Fruit fly (Drosophila melanogaster): Measurements from ENCODE around the gene mRpS18A.

Gene mRpS18A

DNA sequence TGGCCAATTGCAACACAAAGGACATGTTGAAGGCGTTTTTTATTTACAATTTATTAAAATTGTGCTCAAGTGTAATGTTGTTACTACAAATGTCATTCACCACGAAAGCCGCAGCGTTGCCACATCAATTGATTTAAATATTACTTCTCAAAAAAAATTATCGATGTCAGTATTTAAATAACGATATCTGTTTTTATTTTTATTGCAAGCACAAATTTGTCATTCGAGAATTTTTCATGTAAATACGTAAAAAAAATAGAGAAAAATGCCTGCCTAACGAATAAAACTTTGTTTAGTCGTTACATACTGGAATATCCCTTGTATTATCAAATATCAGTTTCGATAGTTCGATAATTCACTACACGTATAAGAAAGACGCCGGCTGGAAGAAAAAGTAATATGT, at the start of gene mRpS18A, which contains the start of gene CG31460 (continued):
- TF ChIP-seq CG17361 (GFP tag; IDR thresholded peaks at IDR 0.05) = no peak
- no peak for TF ChIP-seq dpn (GFP tag; optimal IDR thresholded peaks at IDR 0.05)
- TF ChIP-seq Sry-δ (GFP tag; optimal IDR thresholded peaks at IDR 0.05) = peak; percentile 67
- TF ChIP-seq CG1233 (GFP tag; optimal IDR thresholded peaks at IDR 0.05) = no peak
- TF ChIP-seq Dp (GFP tag; optimal IDR thresholded peaks at IDR 0.05) = peak; percentile 23
- TF ChIP-seq CG4617 (GFP tag; optimal IDR thresholded peaks at IDR 0.05; ENCODE audit: borderline replicate concordance) = peak; percentile 52
- TF ChIP-seq CG1024 (GFP tag; IDR thresholded peaks at IDR 0.05) = no peak
- no peak for TF ChIP-seq CG10321 (GFP tag; IDR thresholded peaks at IDR 0.05)
- TF ChIP-seq tin (GFP tag; optimal IDR thresholded peaks at IDR 0.05) = no peak
- peak; percentile 15; the same call in 1 of the 2 replicates for TF ChIP-seq HLH3B (GFP tag; IDR thresholded peaks at IDR 0.05)
- no peak for TF ChIP-seq al (GFP tag; IDR thresholded peaks at IDR 0.05)
- no peak for TF ChIP-seq CG12219 (GFP tag; optimal IDR thresholded peaks at IDR 0.05)
- TF ChIP-seq ranshi (GFP tag; IDR thresholded peaks at IDR 0.05) = 0 out of 2 replicates have a peak, but pooled peaks have one; percentile 24
- no peak for TF ChIP-seq Vsx1 (GFP tag; optimal IDR thresholded peaks at IDR 0.05)
- TF ChIP-seq toy (GFP tag; IDR thresholded peaks at IDR 0.05) = no peak
- TF ChIP-seq row (GFP tag; IDR thresholded peaks at IDR 0.05) = peak; percentile 65
- TF ChIP-seq CG1792 (GFP tag; optimal IDR thresholded peaks at IDR 0.05) = no peak
- peak; percentile 63; the same call in 1 of the 2 replicates for TF ChIP-seq sna (GFP tag; IDR thresholded peaks at IDR 0.05; ENCODE audit: partially characterized antibody)
- peak; percentile 55 for TF ChIP-seq Bgb (GFP tag; IDR thresholded peaks at IDR 0.05; ENCODE audit: partially characterized antibody)
- no peak for TF ChIP-seq ap (GFP tag; IDR thresholded peaks at IDR 0.05)
- peak; percentile 21 for TF ChIP-seq Hsf (GFP tag; optimal IDR thresholded peaks at IDR 0.05)
- TF ChIP-seq nom (GFP tag; optimal IDR thresholded peaks at IDR 0.05) = no peak
- TF ChIP-seq phol (tag; optimal IDR thresholded peaks at IDR 0.05) = peak; percentile 64
- no peak for TF ChIP-seq CG15601 (tag; optimal IDR thresholded peaks at IDR 0.05)
- 0 out of 2 replicates have a peak, but pooled peaks have one; percentile 8 for TF ChIP-seq CG3847 (GFP tag; IDR thresholded peaks at IDR 0.05)
- peak; percentile 38 for TF ChIP-seq CG2120 (GFP tag; optimal IDR thresholded peaks at IDR 0.05)
- no peak for TF ChIP-seq bigmax (GFP tag; optimal IDR thresholded peaks at IDR 0.05)
- no peak for TF ChIP-seq CG7987 (GFP tag; optimal IDR thresholded peaks at IDR 0.05)
- TF ChIP-seq repo (GFP tag; optimal IDR thresholded peaks at IDR 0.05) = no peak
- TF ChIP-seq CG11247 (GFP tag; IDR thresholded peaks at IDR 0.05) = no peak
- no peak for TF ChIP-seq CG14441 (GFP tag; IDR thresholded peaks at IDR 0.05)
- TF ChIP-seq nerfin-1 (tag; optimal IDR thresholded peaks at IDR 0.05) = no peak
- TF ChIP-seq CG17328 (GFP tag; IDR thresholded peaks at IDR 0.05) = no peak
- no peak for TF ChIP-seq otp (GFP tag; IDR thresholded peaks at IDR 0.05)
- no peak for TF ChIP-seq CG7556 (GFP tag; optimal IDR thresholded peaks at IDR 0.05)
- TF ChIP-seq Hr39 (optimal IDR thresholded peaks at IDR 0.05) = no peak
- TF ChIP-seq ind (GFP tag; optimal IDR thresholded peaks at IDR 0.05) = peak; percentile 12
- no peak for TF ChIP-seq MTF-1 (GFP tag; optimal IDR thresholded peaks at IDR 0.05; ENCODE audit: borderline replicate concordance)
- TF ChIP-seq slbo (GFP tag; IDR thresholded peaks at IDR 0.05) = peak; percentile 57; the same call in 1 of the 2 replicates
- TF ChIP-seq z (GFP tag; IDR thresholded peaks at IDR 0.05) = no peak
- TF ChIP-seq bab2 (GFP tag; optimal IDR thresholded peaks at IDR 0.05) = peak; percentile 7
- no peak for TF ChIP-seq cato (GFP tag; optimal IDR thresholded peaks at IDR 0.05; ENCODE audit: borderline replicate concordance)
- no peak for TF ChIP-seq sqz (GFP tag; optimal IDR thresholded peaks at IDR 0.05)
- TF ChIP-seq CG10543 (GFP tag; optimal IDR thresholded peaks at IDR 0.05) = no peak
- TF ChIP-seq tgo (GFP tag; IDR thresholded peaks at IDR 0.05) = no peak
- TF ChIP-seq CG9609 (GFP tag; optimal IDR thresholded peaks at IDR 0.05) = peak; percentile 8
- no peak for TF ChIP-seq sob (GFP tag; IDR thresholded peaks at IDR 0.05)
- no peak for TF ChIP-seq D (optimal IDR thresholded peaks at IDR 0.05)
- no peak for TF ChIP-seq D (GFP tag; optimal IDR thresholded peaks at IDR 0.05)
- TF ChIP-seq Ets97D (GFP tag; optimal IDR thresholded peaks at IDR 0.05) = peak; percentile 43
- no peak for TF ChIP-seq CG42726 (GFP tag; IDR thresholded peaks at IDR 0.05; ENCODE audit: partially characterized antibody)
- TF ChIP-seq danr (GFP tag; IDR thresholded peaks at IDR 0.05) = no peak

All from whole organism, embryonic.